Worm (Caenorhabditis elegans) whole organism, late embryonic: ENCODE results near the gene K08E7.5.
A peak's percentile ranks its signal among the peaks of the same experiment; 100 is the strongest.

Experiments used
- C08G9.2 ChIP-seq: sonication (generic microtip); optimal IDR thresholded peaks from 2 replicates; lab custom pipeline; 2016; ENCODE audit warnings: mild to moderate bottlenecking, missing genetic modification characterization, moderate library complexity, missing compliant biosample characterization
- C38D4.7 ChIP-seq: fragments of 200-800 bp; sonication (Bioruptor generic); optimal IDR thresholded peaks from 2 replicates; lab custom pipeline; 2018; ENCODE audit warnings: mild to moderate bottlenecking, missing genetic modification characterization, moderate library complexity, missing compliant biosample characterization
- F13H6.1 ChIP-seq: sonication (generic microtip); optimal IDR thresholded peaks from 2 replicates; lab custom pipeline; 2016; ENCODE audit warnings: missing genetic modification characterization, missing compliant biosample characterization
- T23F11.4 ChIP-seq: fragments of 200-800 bp; sonication (Bioruptor generic); optimal IDR thresholded peaks from 2 replicates; lab custom pipeline; 2018; ENCODE audit warnings: mild to moderate bottlenecking, missing genetic modification characterization, missing compliant biosample characterization
- ahr-1 ChIP-seq: sonication (generic microtip); optimal IDR thresholded peaks from 2 replicates; lab custom pipeline; 2016; ENCODE audit warnings: missing genetic modification characterization, missing compliant biosample characterization
- ama-1 ChIP-seq: fragments of 150-350 bp; optimal IDR thresholded peaks from 2 replicates; lab custom pipeline; 2014
- ceh-19 ChIP-seq: fragments of 200-800 bp; sonication (Bioruptor generic); optimal IDR thresholded peaks from 2 replicates; lab custom pipeline; 2018; ENCODE audit warnings: mild to moderate bottlenecking, missing genetic modification characterization, missing compliant biosample characterization
- ceh-2 ChIP-seq: sonication (generic microtip); optimal IDR thresholded peaks from 2 replicates; lab custom pipeline; 2016; ENCODE audit warnings: missing genotype, missing genetic modification characterization, missing compliant biosample characterization
- ceh-22 ChIP-seq: sonication (generic microtip); optimal IDR thresholded peaks from 2 replicates; lab custom pipeline; 2017; ENCODE audit warnings: missing biosample characterization, missing genetic modification characterization
- ceh-24 ChIP-seq: sonication (generic microtip); optimal IDR thresholded peaks from 2 replicates; lab custom pipeline; 2016; ENCODE audit warnings: mild to moderate bottlenecking, missing genetic modification characterization, missing compliant biosample characterization
- ceh-30 ChIP-seq: fragments of 150-350 bp; optimal IDR thresholded peaks from 2 replicates; lab custom pipeline; 2014; ENCODE audit warnings: missing biosample characterization, missing genetic modification characterization
- ceh-31 ChIP-seq: sonication (generic microtip); optimal IDR thresholded peaks from 2 replicates; lab custom pipeline; 2016; ENCODE audit warnings: missing genetic modification characterization, missing compliant biosample characterization
- ceh-34 ChIP-seq: sonication (generic microtip); optimal IDR thresholded peaks from 2 replicates; lab custom pipeline; 2016; ENCODE audit warnings: mild to moderate bottlenecking, missing genetic modification characterization, missing compliant biosample characterization
- ceh-45 ChIP-seq: fragments of 200-800 bp; sonication (Bioruptor generic); IDR thresholded peaks from 2 replicates; pipeline ENCODE4 v1.3.6; 2022; ENCODE audit warnings: missing genetic modification reagents, missing genetic modification characterization, missing compliant biosample characterization
- ceh-6 ChIP-seq: fragments of 200-800 bp; sonication (Bioruptor generic); optimal IDR thresholded peaks from 2 replicates; lab custom pipeline; 2018; ENCODE audit warnings: mild to moderate bottlenecking, missing genetic modification characterization, missing compliant biosample characterization
- ceh-9 ChIP-seq: sonication (generic microtip); optimal IDR thresholded peaks from 2 replicates; lab custom pipeline; 2016; ENCODE audit warnings: mild to moderate bottlenecking, missing genetic modification characterization, inconsistent platforms, missing compliant biosample characterization
- elt-4 ChIP-seq: sonication (generic microtip); optimal IDR thresholded peaks from 2 replicates; lab custom pipeline; 2016; ENCODE audit warnings: missing genetic modification characterization, missing compliant biosample characterization
- ets-4 ChIP-seq: sonication (generic microtip); optimal IDR thresholded peaks from 2 replicates; lab custom pipeline; 2016; ENCODE audit warnings: missing genetic modification characterization, missing compliant biosample characterization
- fax-1 ChIP-seq: sonication (generic microtip); optimal IDR thresholded peaks from 2 replicates; lab custom pipeline; 2016; ENCODE audit warnings: missing genotype, missing genetic modification characterization, missing compliant biosample characterization
- fkh-10 ChIP-seq: fragments of 150-350 bp; optimal IDR thresholded peaks from 2 replicates; lab custom pipeline; 2014; ENCODE audit warnings: missing biosample characterization, missing genetic modification reagents, missing genetic modification characterization
- gmeb-2 ChIP-seq: sonication (generic microtip); optimal IDR thresholded peaks from 2 replicates; lab custom pipeline; 2016; ENCODE audit warnings: missing genetic modification characterization, inconsistent platforms, missing compliant biosample characterization
- hlh-13 ChIP-seq: fragments of 200-800 bp; sonication (Bioruptor generic); optimal IDR thresholded peaks from 2 replicates; lab custom pipeline; 2018; ENCODE audit warnings: mild to moderate bottlenecking, missing genetic modification characterization, missing compliant biosample characterization
- hlh-6 ChIP-seq: sonication (generic microtip); optimal IDR thresholded peaks from 2 replicates; lab custom pipeline; 2016; ENCODE audit warnings: missing genotype, missing genetic modification characterization, missing compliant biosample characterization
- hlh-8 ChIP-seq: sonication (generic microtip); optimal IDR thresholded peaks from 2 replicates; lab custom pipeline; 2016; ENCODE audit warnings: missing genotype, missing genetic modification characterization, missing compliant biosample characterization
- lim-6 ChIP-seq: sonication (generic microtip); optimal IDR thresholded peaks from 2 replicates; lab custom pipeline; 2016; ENCODE audit warnings: missing genetic modification characterization, missing compliant biosample characterization
- lin-11 ChIP-seq: fragments of 200-800 bp; sonication (Bioruptor generic); optimal IDR thresholded peaks from 2 replicates; lab custom pipeline; 2018; ENCODE audit warnings: mild to moderate bottlenecking, missing genetic modification characterization, missing compliant biosample characterization
- nfya-1 ChIP-seq: sonication (generic microtip); optimal IDR thresholded peaks from 2 replicates; lab custom pipeline; 2017; ENCODE audit warnings: missing genetic modification characterization, mild to moderate bottlenecking, missing compliant biosample characterization, antibody characterized with exemption, moderate library complexity
- nhr-232 ChIP-seq: sonication (generic microtip); optimal IDR thresholded peaks from 2 replicates; lab custom pipeline; 2016; ENCODE audit warnings: missing genetic modification characterization, missing compliant biosample characterization
- npax-4 ChIP-seq: sonication (generic microtip); optimal IDR thresholded peaks from 2 replicates; lab custom pipeline; 2016; ENCODE audit warnings: missing genetic modification characterization, missing compliant biosample characterization
- odd-2 ChIP-seq: sonication (generic microtip); optimal IDR thresholded peaks from 2 replicates; lab custom pipeline; 2017; ENCODE audit warnings: antibody characterized with exemption, mild to moderate bottlenecking, missing genetic modification characterization, missing compliant biosample characterization
- pag-3 ChIP-seq: sonication (generic microtip); optimal IDR thresholded peaks from 2 replicates; lab custom pipeline; 2016; ENCODE audit warnings: missing compliant biosample characterization, missing genetic modification characterization, borderline replicate concordance
- pha-2 ChIP-seq: sonication (generic microtip); optimal IDR thresholded peaks from 2 replicates; lab custom pipeline; 2017; ENCODE audit warnings: mild to moderate bottlenecking, missing genetic modification characterization, missing compliant biosample characterization
- pqm-1 ChIP-seq: sonication (generic microtip); optimal IDR thresholded peaks from 2 replicates; lab custom pipeline; 2016; ENCODE audit warnings: missing genetic modification characterization, missing compliant biosample characterization
- pros-1 ChIP-seq: fragments of 150-350 bp; optimal IDR thresholded peaks from 2 replicates; lab custom pipeline; 2014; ENCODE audit warnings: missing biosample characterization, missing genetic modification reagents, missing genetic modification characterization
- ref-2 ChIP-seq: sonication (generic microtip); optimal IDR thresholded peaks from 2 replicates; lab custom pipeline; 2016; ENCODE audit warnings: missing genetic modification characterization, missing compliant biosample characterization
- rnt-1 ChIP-seq: sonication (generic microtip); optimal IDR thresholded peaks from 2 replicates; lab custom pipeline; 2016; ENCODE audit warnings: missing genetic modification characterization, missing compliant biosample characterization
- sdc-2 ChIP-seq: sonication (generic microtip); optimal IDR thresholded peaks from 2 replicates; lab custom pipeline; 2016; ENCODE audit warnings: missing genotype, missing genetic modification characterization, missing compliant biosample characterization
- sox-2 ChIP-seq: fragments of 200-800 bp; sonication (Bioruptor generic); IDR thresholded peaks from 2 replicates; pipeline ENCODE4 v1.3.6; 2022; ENCODE audit warnings: missing genetic modification reagents, missing genetic modification characterization, missing compliant biosample characterization
- syd-9 ChIP-seq: sonication (generic microtip); optimal IDR thresholded peaks from 2 replicates; lab custom pipeline; 2016; ENCODE audit warnings: mild to moderate bottlenecking, missing genetic modification characterization, moderate library complexity, missing compliant biosample characterization
- tbx-7 ChIP-seq: sonication (generic microtip); optimal IDR thresholded peaks from 2 replicates; lab custom pipeline; 2016; ENCODE audit warnings: missing genotype, missing genetic modification characterization, missing compliant biosample characterization
- ttx-3 ChIP-seq: sonication (generic microtip); optimal IDR thresholded peaks from 2 replicates; lab custom pipeline; 2016; ENCODE audit warnings: missing genetic modification reagents, missing genetic modification characterization, missing compliant biosample characterization
- unc-3 ChIP-seq, 2 experiments: fragments of 200-800 bp in 1 of 2; sonication (Bioruptor generic) in 1 of 2; sonication (generic microtip) in 1 of 2; conservative IDR thresholded peaks in 1 of 2; optimal IDR thresholded peaks in 1 of 2; 2 replicates each; pipeline versions ENCODE4 v1.3.6 to Lab custom; 2016 to 2022; ENCODE audit warnings: missing compliant biosample characterization in 2 of 2, missing genetic modification characterization in 2 of 2, missing genetic modification reagents in 1 of 2
- zip-5 ChIP-seq: sonication (generic microtip); optimal IDR thresholded peaks from 2 replicates; lab custom pipeline; 2016; ENCODE audit warnings: missing genetic modification characterization, missing compliant biosample characterization
- ztf-16 ChIP-seq: sonication (generic microtip); optimal IDR thresholded peaks from 2 replicates; lab custom pipeline; 2017; ENCODE audit warnings: missing genetic modification characterization, missing compliant biosample characterization

Gene K08E7.5

DNA sequence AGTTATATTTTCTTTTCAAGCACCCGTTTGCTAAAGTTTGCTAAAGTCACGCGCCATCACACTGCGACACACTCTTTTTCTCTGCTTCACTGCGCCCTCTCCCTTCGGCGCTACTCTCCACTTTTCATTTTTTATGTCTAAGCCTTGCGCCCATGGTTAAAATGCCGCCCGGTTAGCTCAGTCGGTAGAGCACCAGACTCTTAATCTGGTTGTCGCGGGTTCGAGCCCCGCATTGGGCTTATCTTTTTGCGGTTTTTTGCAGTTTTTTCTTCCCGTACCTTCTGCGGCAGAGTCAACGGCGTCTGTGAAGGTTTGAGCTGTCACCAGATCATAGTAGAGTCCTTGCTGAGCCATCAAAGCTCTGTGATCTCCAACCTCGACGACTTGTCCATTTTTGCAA, 21.4 kb downstream of the K08E7.5 start (continued):
- TF ChIP-seq pag-3 (tag; lab: Kevin White, UChicago) (peak; percentile 49), ceh-2 (tag; lab: Kevin White, UChicago) (peak; percentile 54), odd-2 (tag; lab: Kevin White, UChicago) (no peak), ceh-24 (peak; percentile 49), C08G9.2 (tag; lab: Kevin White, UChicago) (peak; percentile 70), ceh-30 (tag; lab: Kevin White, UChicago) (no peak), fkh-10 (GFP tag; lab: Kevin White, UChicago) (no peak), ttx-3 (tag; lab: Kevin White, UChicago) (no peak), rnt-1 (tag; lab: Kevin White, UChicago) (peak; percentile 92), ref-2 (tag; lab: Kevin White, UChicago) (peak; percentile 47), ceh-9 (tag; lab: Kevin White, UChicago) (peak; percentile 59), ets-4 (tag; lab: Kevin White, UChicago) (peak; percentile 44), lin-11 (peak; percentile 59), pha-2 (tag; lab: Kevin White, UChicago) (peak; percentile 47), tbx-7 (tag; lab: Kevin White, UChicago) (peak; percentile 17), pqm-1 (tag; lab: Kevin White, UChicago) (peak; percentile 90), nhr-232 (tag; lab: Kevin White, UChicago) (peak; percentile 4), C38D4.7 (GFP tag; lab: Kevin White, UChicago) (peak; percentile 47), F13H6.1 (tag; lab: Kevin White, UChicago) (peak; percentile 83), npax-4 (peak; percentile 54), ceh-19 (GFP tag; lab: Kevin White, UChicago) (peak; percentile 77), pros-1 (no peak), hlh-6 (tag; lab: Kevin White, UChicago) (peak; percentile 64), zip-5 (peak; percentile 79), T23F11.4 (GFP tag; lab: Kevin White, UChicago) (peak; percentile 74), fax-1 (tag; lab: Kevin White, UChicago) (peak; percentile 57), sdc-2 (tag; lab: Kevin White, UChicago) (peak; percentile 57), ceh-31 (tag; lab: Kevin White, UChicago) (peak; percentile 65), ceh-6 (peak; percentile 69), hlh-8 (tag; lab: Kevin White, UChicago) (peak; percentile 41), gmeb-2 (tag; lab: Kevin White, UChicago) (peak; percentile 58), lim-6 (no peak), syd-9 (tag; lab: Kevin White, UChicago) (peak; percentile 68), ceh-22 (tag; lab: Kevin White, UChicago) (no peak), ama-1 (lab: Kevin White, UChicago) (no peak), ceh-45 (GFP tag; lab: Robert Waterston, UW) (peak; percentile 92), ahr-1 (tag; lab: Kevin White, UChicago) (no peak), ceh-34 (peak; percentile 40), sox-2 (GFP tag; lab: Robert Waterston, UW) (no peak), hlh-13 (GFP tag; lab: Kevin White, UChicago) (peak; percentile 66)

DNA sequence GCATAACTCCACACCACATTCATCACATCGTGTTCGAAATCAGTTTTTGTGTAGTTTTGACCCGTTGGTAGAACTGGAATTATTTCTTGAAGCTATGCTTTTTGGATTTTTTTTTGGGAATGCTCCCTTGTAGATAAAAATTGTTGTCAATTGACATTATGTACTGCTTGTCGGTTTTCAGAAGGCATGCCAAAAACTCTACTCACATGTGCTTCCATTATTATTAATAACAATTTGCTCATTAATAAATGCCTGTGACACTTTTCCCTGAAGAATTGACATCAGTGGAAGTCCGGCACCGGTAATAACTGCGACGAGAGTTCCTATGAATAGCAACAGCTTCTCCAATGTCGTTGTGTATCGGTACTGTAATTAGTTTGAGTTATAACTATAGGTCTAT, 23.8 kb downstream of the K08E7.5 start:
- TF ChIP-seq ztf-16 (tag; lab: Kevin White, UChicago) (no peak), ceh-19 (GFP tag; lab: Kevin White, UChicago) (no peak), rnt-1 (tag; lab: Kevin White, UChicago) (no peak), F13H6.1 (tag; lab: Kevin White, UChicago) (no peak), nfya-1 (tag; lab: Kevin White, UChicago) (no peak), sdc-2 (tag; lab: Kevin White, UChicago) (no peak), ceh-9 (tag; lab: Kevin White, UChicago) (no peak), elt-4 (tag; lab: Kevin White, UChicago) (no peak), unc-3 (GFP tag; conservative IDR thresholded peaks at IDR 0.05; lab: Robert Waterston, UW) (no peak), unc-3 (tag; optimal IDR thresholded peaks at IDR 0.05; lab: Kevin White, UChicago) (no peak), ref-2 (tag; lab: Kevin White, UChicago) (no peak), tbx-7 (tag; lab: Kevin White, UChicago) (no peak), T23F11.4 (GFP tag; lab: Kevin White, UChicago) (no peak), pha-2 (tag; lab: Kevin White, UChicago) (no peak), fax-1 (tag; lab: Kevin White, UChicago) (no peak)
